Worm (Caenorhabditis elegans) whole organism, L3 larva: ENCODE results near the gene wdr-37.

Experiments
- ZK546.5 ChIP-seq: sonication (generic microtip); optimal IDR thresholded peaks from 2 replicates; lab custom pipeline; 2017; ENCODE audit warnings: missing biosample characterization, missing genetic modification characterization
- lin-39 ChIP-seq: fragments of 150-350 bp; optimal IDR thresholded peaks from 2 replicates; lab custom pipeline; 2018; ENCODE audit warnings: missing biosample characterization, missing genetic modification reagents, missing genetic modification characterization
- zag-1 ChIP-seq: fragments of 150-350 bp; optimal IDR thresholded peaks from 2 replicates; lab custom pipeline; 2014; ENCODE audit warnings: missing biosample characterization, missing genetic modification characterization

DNA sequence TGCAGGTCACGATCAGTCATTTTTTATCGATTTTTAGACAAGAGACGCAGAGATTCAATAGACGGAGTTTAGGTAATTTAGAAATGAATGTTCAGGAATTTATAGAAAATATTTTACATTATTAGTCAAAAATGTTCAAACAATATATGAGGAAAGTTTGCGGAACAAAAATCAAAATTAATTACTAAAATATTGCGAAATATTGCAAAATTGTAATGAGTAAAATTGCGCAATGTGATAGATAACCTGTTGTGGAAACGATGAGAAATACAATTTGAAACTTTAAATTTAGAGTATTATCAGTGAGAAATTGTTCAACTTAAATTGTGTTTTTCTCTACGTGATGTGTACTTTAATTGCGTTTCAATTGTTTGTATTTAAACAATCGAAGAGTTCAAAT, 18.8 kb downstream of the wdr-37 start, which contains the start of gene F56D2.5:
- no peak for TF ChIP-seq lin-39 (tag; lab: Kevin White, UChicago)
- no peak for TF ChIP-seq zag-1
- no peak for TF ChIP-seq ZK546.5 (tag; lab: Kevin White, UChicago)
